Worm (Caenorhabditis elegans) whole organism, late embryonic: ENCODE data around the gene dhcr-7.

Experiments used
- C08G9.2 ChIP-seq: sonication (generic microtip); optimal IDR thresholded peaks from 2 replicates; lab custom pipeline; 2016; ENCODE audit warnings: mild to moderate bottlenecking, missing genetic modification characterization, moderate library complexity, missing compliant biosample characterization
- C38D4.7 ChIP-seq: fragments of 200-800 bp; sonication (Bioruptor generic); optimal IDR thresholded peaks from 2 replicates; lab custom pipeline; 2018; ENCODE audit warnings: mild to moderate bottlenecking, missing genetic modification characterization, moderate library complexity, missing compliant biosample characterization
- F13H6.1 ChIP-seq: sonication (generic microtip); optimal IDR thresholded peaks from 2 replicates; lab custom pipeline; 2016; ENCODE audit warnings: missing genetic modification characterization, missing compliant biosample characterization
- ama-1 ChIP-seq: fragments of 150-350 bp; optimal IDR thresholded peaks from 2 replicates; lab custom pipeline; 2014
- ceh-18 ChIP-seq: sonication (generic microtip); optimal IDR thresholded peaks from 2 replicates; lab custom pipeline; 2016; ENCODE audit warnings: missing genetic modification characterization, missing compliant biosample characterization
- ceh-30 ChIP-seq: fragments of 150-350 bp; optimal IDR thresholded peaks from 2 replicates; lab custom pipeline; 2014; ENCODE audit warnings: missing biosample characterization, missing genetic modification characterization
- ceh-34 ChIP-seq: sonication (generic microtip); optimal IDR thresholded peaks from 2 replicates; lab custom pipeline; 2016; ENCODE audit warnings: mild to moderate bottlenecking, missing genetic modification characterization, missing compliant biosample characterization
- ceh-9 ChIP-seq: sonication (generic microtip); optimal IDR thresholded peaks from 2 replicates; lab custom pipeline; 2016; ENCODE audit warnings: mild to moderate bottlenecking, missing genetic modification characterization, inconsistent platforms, missing compliant biosample characterization
- dmd-4 ChIP-seq: sonication (generic microtip); optimal IDR thresholded peaks from 2 replicates; lab custom pipeline; 2016; ENCODE audit warnings: borderline replicate concordance, missing genetic modification characterization, missing compliant biosample characterization
- dve-1 ChIP-seq: sonication (generic microtip); optimal IDR thresholded peaks from 2 replicates; lab custom pipeline; 2017; ENCODE audit warnings: antibody characterized with exemption, mild to moderate bottlenecking, missing genetic modification characterization, missing compliant biosample characterization
- elt-4 ChIP-seq: sonication (generic microtip); optimal IDR thresholded peaks from 2 replicates; lab custom pipeline; 2016; ENCODE audit warnings: missing genetic modification characterization, missing compliant biosample characterization
- eyg-1 ChIP-seq: sonication (generic microtip); optimal IDR thresholded peaks from 2 replicates; lab custom pipeline; 2016; ENCODE audit warnings: missing genotype, missing genetic modification characterization, missing compliant biosample characterization
- fkh-10 ChIP-seq: fragments of 150-350 bp; optimal IDR thresholded peaks from 2 replicates; lab custom pipeline; 2014; ENCODE audit warnings: missing biosample characterization, missing genetic modification reagents, missing genetic modification characterization
- fkh-6 ChIP-seq: sonication (generic microtip); optimal IDR thresholded peaks from 2 replicates; lab custom pipeline; 2016; ENCODE audit warnings: missing genetic modification characterization, missing compliant biosample characterization
- hlh-13 ChIP-seq: fragments of 200-800 bp; sonication (Bioruptor generic); optimal IDR thresholded peaks from 2 replicates; lab custom pipeline; 2018; ENCODE audit warnings: mild to moderate bottlenecking, missing genetic modification characterization, missing compliant biosample characterization
- hlh-30 ChIP-seq: sonication (generic microtip); optimal IDR thresholded peaks from 2 replicates; lab custom pipeline; 2017; ENCODE audit warnings: antibody characterized with exemption, missing genetic modification characterization, missing compliant biosample characterization; ENCODE audit not compliant: insufficient read depth
- hlh-6 ChIP-seq: sonication (generic microtip); optimal IDR thresholded peaks from 2 replicates; lab custom pipeline; 2016; ENCODE audit warnings: missing genotype, missing genetic modification characterization, missing compliant biosample characterization
- hlh-8 ChIP-seq: sonication (generic microtip); optimal IDR thresholded peaks from 2 replicates; lab custom pipeline; 2016; ENCODE audit warnings: missing genotype, missing genetic modification characterization, missing compliant biosample characterization
- mec-3 ChIP-seq: sonication (generic microtip); optimal IDR thresholded peaks from 2 replicates; lab custom pipeline; 2016; ENCODE audit warnings: borderline replicate concordance, missing genetic modification characterization, missing compliant biosample characterization
- nhr-232 ChIP-seq: sonication (generic microtip); optimal IDR thresholded peaks from 2 replicates; lab custom pipeline; 2016; ENCODE audit warnings: missing genetic modification characterization, missing compliant biosample characterization
- pat-9 ChIP-seq: fragments of 200-800 bp; sonication (Bioruptor generic); optimal IDR thresholded peaks from 2 replicates; lab custom pipeline; 2018; ENCODE audit warnings: mild to moderate bottlenecking, missing genetic modification characterization, moderate library complexity, missing compliant biosample characterization
- pax-1 ChIP-seq: fragments of 150-350 bp; optimal IDR thresholded peaks from 2 replicates; lab custom pipeline; 2014; ENCODE audit warnings: missing biosample characterization, missing genetic modification characterization
- pqm-1 ChIP-seq: sonication (generic microtip); optimal IDR thresholded peaks from 2 replicates; lab custom pipeline; 2016; ENCODE audit warnings: missing genetic modification characterization, missing compliant biosample characterization
- sox-4 ChIP-seq: sonication (generic microtip); optimal IDR thresholded peaks from 2 replicates; lab custom pipeline; 2017; ENCODE audit warnings: mild to moderate bottlenecking, missing genetic modification characterization, inconsistent platforms, missing compliant biosample characterization
- tbx-2 ChIP-seq: sonication (generic microtip); optimal IDR thresholded peaks from 2 replicates; lab custom pipeline; 2016; ENCODE audit warnings: missing genetic modification characterization, missing compliant biosample characterization
- unc-3 ChIP-seq, 2 experiments: fragments of 200-800 bp in 1 of 2; sonication (Bioruptor generic) in 1 of 2; sonication (generic microtip) in 1 of 2; conservative IDR thresholded peaks in 1 of 2; optimal IDR thresholded peaks in 1 of 2; 2 replicates each; pipeline versions ENCODE4 v1.3.6 to Lab custom; 2016 to 2022; ENCODE audit warnings: missing compliant biosample characterization in 2 of 2, missing genetic modification characterization in 2 of 2, missing genetic modification reagents in 1 of 2
- unc-86 ChIP-seq: sonication (generic microtip); optimal IDR thresholded peaks from 2 replicates; lab custom pipeline; 2016; ENCODE audit warnings: missing genetic modification characterization, missing compliant biosample characterization
- ztf-16 ChIP-seq: sonication (generic microtip); optimal IDR thresholded peaks from 2 replicates; lab custom pipeline; 2017; ENCODE audit warnings: missing genetic modification characterization, missing compliant biosample characterization

dhcr-7 gene

DNA sequence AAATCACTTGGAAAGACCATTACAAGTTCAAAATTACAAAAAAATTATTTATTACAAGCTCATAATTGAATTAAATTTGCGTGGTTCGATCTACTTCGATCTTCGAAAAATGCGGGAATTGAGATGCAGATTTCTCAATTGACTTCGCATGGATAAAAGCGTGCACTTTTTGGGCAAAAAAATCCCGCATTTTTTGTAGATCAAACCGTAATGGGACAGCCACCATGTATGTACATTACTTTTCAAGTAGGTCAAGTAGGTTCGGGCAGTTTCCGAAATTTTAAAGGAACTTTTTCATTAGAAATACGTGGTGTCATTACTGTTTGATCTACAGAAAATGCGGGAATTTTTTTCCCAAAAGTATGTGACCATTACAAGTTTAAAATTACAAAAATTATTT, 12.4 kb upstream of the dhcr-7 start:
- TF ChIP-seq unc-3 (GFP tag; conservative IDR thresholded peaks at IDR 0.05; lab: Robert Waterston, UW) (no peak), unc-3 (tag; optimal IDR thresholded peaks at IDR 0.05; lab: Kevin White, UChicago) (no peak)

- TF ChIP-seq unc-3 (GFP tag; conservative IDR thresholded peaks at IDR 0.05; lab: Robert Waterston, UW) (no peak), unc-3 (tag; optimal IDR thresholded peaks at IDR 0.05; lab: Kevin White, UChicago) (peak; percentile 11), pat-9 (tag; lab: Kevin White, UChicago) (no peak), ceh-30 (no peak), fkh-6 (no peak)
These were observed 8.4 kb upstream of the dhcr-7 start, which contains the start of gene B0250.5 for ce11 chrV:20493271-20494231. TSS of gene B0250.5 (plus strand) at chrV:20493924.

DNA sequence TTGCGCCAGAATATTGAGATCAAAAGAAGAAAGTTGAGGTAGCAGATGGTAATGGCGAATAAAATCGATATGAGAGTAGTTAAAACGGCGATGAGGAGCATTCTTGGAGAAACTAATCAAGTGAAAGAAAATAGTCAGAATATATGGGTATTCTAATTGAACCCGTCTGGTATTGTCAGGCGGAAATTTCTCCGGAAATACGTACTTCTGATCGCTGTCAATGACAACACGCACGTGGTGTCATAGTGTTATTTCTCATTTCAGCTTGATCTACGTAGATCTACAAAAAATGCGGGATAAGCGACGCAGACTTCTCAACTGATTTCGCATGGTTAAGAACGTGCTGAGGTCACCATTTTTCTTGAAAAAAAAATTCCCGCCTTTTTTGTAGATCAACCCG, 7.2 kb upstream of the dhcr-7 start, which contains the start of gene srbc-79:
Gene srbc-79, minus strand, starts transcription at position 101 of the 400 bp plus-strand sequence.
- TF ChIP-seq unc-3 (GFP tag; conservative IDR thresholded peaks at IDR 0.05; lab: Robert Waterston, UW) (no peak), unc-3 (tag; optimal IDR thresholded peaks at IDR 0.05; lab: Kevin White, UChicago) (no peak), pax-1 (no peak), hlh-6 (no peak), ceh-30 (no peak), hlh-30 (tag; lab: Kevin White, UChicago) (no peak), mec-3 (tag; lab: Kevin White, UChicago) (no peak)

DNA sequence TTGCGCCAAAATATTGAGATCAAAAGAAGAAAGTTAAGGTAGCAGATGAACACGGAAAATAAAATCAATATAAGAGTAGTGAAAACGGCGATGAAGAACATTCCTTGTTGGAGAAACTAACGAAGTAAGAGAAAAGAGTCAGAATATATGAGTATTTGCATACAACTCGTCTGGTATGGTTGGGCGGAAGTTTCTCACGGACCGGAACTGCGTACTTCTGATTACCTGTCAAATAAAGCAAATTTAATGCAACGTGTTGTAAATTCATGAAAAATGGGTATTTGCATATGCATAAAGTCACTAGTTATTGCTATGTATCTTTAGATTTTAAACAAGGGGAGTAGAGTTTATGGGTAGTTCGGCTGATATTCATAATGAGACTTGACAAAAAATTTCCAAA, 3.9 kb upstream of the dhcr-7 start, which contains the start of gene srbc-78:
Gene srbc-78, minus strand, starts transcription at position 101 of the 400 bp plus-strand sequence.
- TF ChIP-seq ama-1 (no peak), C38D4.7 (GFP tag; lab: Kevin White, UChicago) (no peak), pqm-1 (no peak), pat-9 (tag; lab: Kevin White, UChicago) (no peak), ceh-30 (no peak), C08G9.2 (tag; lab: Kevin White, UChicago) (no peak), fkh-6 (no peak), unc-86 (no peak), F13H6.1 (tag; lab: Kevin White, UChicago) (no peak), tbx-2 (tag; lab: Kevin White, UChicago) (no peak), fkh-10 (GFP tag; lab: Kevin White, UChicago) (no peak), hlh-6 (no peak), elt-4 (tag; lab: Kevin White, UChicago) (no peak), ceh-34 (tag; lab: Kevin White, UChicago) (no peak), hlh-13 (GFP tag; lab: Kevin White, UChicago) (no peak), eyg-1 (tag; lab: Kevin White, UChicago) (no peak), ztf-16 (no peak), ceh-9 (tag; lab: Kevin White, UChicago) (no peak)

DNA sequence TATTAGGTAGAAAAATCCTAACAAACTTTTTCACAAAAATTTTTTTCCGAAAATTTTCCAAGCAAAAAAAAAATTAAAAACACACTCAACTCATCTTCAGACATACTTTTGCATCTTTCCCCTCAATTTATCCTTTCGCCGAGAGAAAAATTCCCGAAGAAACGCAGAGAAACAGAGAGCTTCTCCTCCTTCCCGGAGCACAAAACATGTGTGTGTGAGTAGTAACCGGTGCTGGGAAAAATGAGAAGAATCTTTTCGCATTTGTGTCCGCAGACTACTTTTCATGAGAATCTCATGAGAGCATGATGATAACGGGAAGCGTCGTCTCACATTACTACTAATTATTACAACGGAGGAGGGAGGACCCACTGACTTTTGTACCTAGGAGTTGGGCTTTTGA, 1.4 kb upstream of the dhcr-7 start:
- TF ChIP-seq C08G9.2 (tag; lab: Kevin White, UChicago) (no peak), ceh-18 (tag; lab: Kevin White, UChicago) (peak; percentile 9), hlh-8 (tag; lab: Kevin White, UChicago) (peak; percentile 53), hlh-6 (no peak)

- no peak for TF ChIP-seq sox-4 (tag; lab: Kevin White, UChicago)
- no peak for TF ChIP-seq nhr-232 (tag; lab: Kevin White, UChicago)
- TF ChIP-seq dmd-4 (tag; lab: Kevin White, UChicago) = no peak
- no peak for TF ChIP-seq pat-9 (tag; lab: Kevin White, UChicago)
- TF ChIP-seq dve-1 (tag; lab: Kevin White, UChicago) = no peak
These were observed 4.4 kb downstream of the dhcr-7 start for ce11 chrV:20480790-20481189.
